Worm (Caenorhabditis elegans) whole organism, L4 larva: ENCODE results near the gene nhl-3.

ENCODE experiments used
- F26F4.8 ChIP-seq: fragments of 200-800 bp; sonication (Bioruptor generic); conservative IDR thresholded peaks from 2 replicates; pipeline ENCODE4 v1.3.6; 2022; ENCODE audit warnings: missing genetic modification characterization, missing compliant biosample characterization
- R02D3.7 ChIP-seq: fragments of 150-350 bp; sonication (generic microtip); optimal IDR thresholded peaks from 3 replicates; lab custom pipeline; 2014; ENCODE audit warnings: missing biosample characterization, missing genetic modification characterization
- Y105C5A.15 ChIP-seq: fragments of 200-800 bp; sonication (Bioruptor generic); IDR thresholded peaks from 2 replicates; pipeline ENCODE4 v1.3.6; 2022; ENCODE audit warnings: missing genetic modification characterization, missing compliant biosample characterization
- Y5F2A.4 ChIP-seq: fragments of 200-800 bp; sonication (Bioruptor generic); optimal IDR thresholded peaks from 2 replicates; lab custom pipeline; 2018; ENCODE audit warnings: mild to moderate bottlenecking, missing genetic modification characterization, missing compliant biosample characterization
- aha-1 ChIP-seq: fragments of 150-350 bp; peaks from one replicate; lab custom pipeline; 2014; ENCODE audit warnings: missing biosample characterization, missing genetic modification characterization
- ama-1 ChIP-seq: fragments of 150-350 bp; optimal IDR thresholded peaks from 2 replicates; lab custom pipeline; 2014; ENCODE audit warnings: inconsistent platforms, mixed read lengths
- attf-4 ChIP-seq: sonication (generic microtip); optimal IDR thresholded peaks from 3 replicates; lab custom pipeline; 2017; ENCODE audit warnings: missing biosample characterization, missing genetic modification characterization
- ceh-82 ChIP-seq: sonication (generic microtip); optimal IDR thresholded peaks from 2 replicates; lab custom pipeline; 2017; ENCODE audit warnings: missing biosample characterization, missing genetic modification characterization
- ces-1 ChIP-seq: fragments of 150-350 bp; sonication (generic microtip); optimal IDR thresholded peaks from 4 replicates; lab custom pipeline; 2014; ENCODE audit warnings: missing biosample characterization, missing genetic modification reagents, missing genetic modification characterization
- cey-2 ChIP-seq: sonication (generic microtip); optimal IDR thresholded peaks from 3 replicates; lab custom pipeline; 2017; ENCODE audit warnings: missing genetic modification characterization, mild to moderate bottlenecking, missing compliant biosample characterization, antibody characterized with exemption, borderline replicate concordance; ENCODE audit not compliant: insufficient read depth
- daf-12 ChIP-seq: fragments of 150-350 bp; optimal IDR thresholded peaks from 2 replicates; lab custom pipeline; 2014; ENCODE audit warnings: missing biosample characterization, missing genetic modification reagents, missing genetic modification characterization
- daf-16 ChIP-seq, 3 experiments: sonication (generic microtip); optimal IDR thresholded peaks; 2 replicates each; lab custom pipeline; 2016 to 2017; ENCODE audit warnings: missing genetic modification characterization in 3 of 3, missing genetic modification reagents in 3 of 3, mild to moderate bottlenecking in 2 of 3, missing compliant biosample characterization in 2 of 3, missing biosample characterization in 1 of 3, moderate library complexity in 1 of 3
- daf-8 ChIP-seq: fragments of 200-800 bp; sonication (Bioruptor generic); IDR thresholded peaks from 2 replicates; pipeline ENCODE4 v1.3.6; 2022; ENCODE audit warnings: missing genetic modification characterization, missing compliant biosample characterization
- dmd-6 ChIP-seq: fragments of 200-800 bp; sonication (Bioruptor generic); IDR thresholded peaks from 2 replicates; pipeline ENCODE4 v1.3.6; 2022; ENCODE audit warnings: missing genetic modification reagents, missing genetic modification characterization, missing compliant biosample characterization
- dmd-9 ChIP-seq: fragments of 200-800 bp; sonication (Bioruptor generic); IDR thresholded peaks from 2 replicates; pipeline ENCODE4 v1.3.6; 2022; ENCODE audit warnings: missing genetic modification reagents, missing genetic modification characterization, missing compliant biosample characterization
- dpl-1 ChIP-seq: fragments of 150-350 bp; optimal IDR thresholded peaks from 2 replicates; lab custom pipeline; 2014; ENCODE audit warnings: missing biosample characterization, missing genetic modification reagents, missing genetic modification characterization
- duxl-1 ChIP-seq: sonication (generic microtip); optimal IDR thresholded peaks from 2 replicates; lab custom pipeline; 2016; ENCODE audit warnings: mild to moderate bottlenecking, missing genetic modification characterization, moderate library complexity, missing compliant biosample characterization; ENCODE audit not compliant: poor library complexity
- dve-1 ChIP-seq: sonication (generic microtip); optimal IDR thresholded peaks from 2 replicates; lab custom pipeline; 2017; ENCODE audit warnings: antibody characterized with exemption, mild to moderate bottlenecking, missing genetic modification characterization, missing compliant biosample characterization; ENCODE audit not compliant: insufficient read depth
- egl-43 ChIP-seq: fragments of 200-800 bp; sonication (Bioruptor generic); IDR thresholded peaks from 2 replicates; pipeline ENCODE4 v1.3.6; 2022; ENCODE audit warnings: missing genetic modification reagents, missing genetic modification characterization, missing compliant biosample characterization
- fkh-10 ChIP-seq: fragments of 150-350 bp; optimal IDR thresholded peaks from 2 replicates; lab custom pipeline; 2014; ENCODE audit warnings: missing biosample characterization, missing genetic modification reagents, missing genetic modification characterization
- fos-1 ChIP-seq: fragments of 150-350 bp; optimal IDR thresholded peaks from 2 replicates; lab custom pipeline; 2014; ENCODE audit warnings: missing biosample characterization, missing genetic modification characterization
- gei-8 ChIP-seq: fragments of 200-800 bp; sonication (Bioruptor generic); optimal IDR thresholded peaks from 2 replicates; lab custom pipeline; 2018; ENCODE audit warnings: mild to moderate bottlenecking, missing genetic modification characterization, missing compliant biosample characterization
- hif-1 ChIP-seq, 2 experiments: sonication (generic microtip); optimal IDR thresholded peaks; 2 replicates each; lab custom pipeline; 2016 to 2017; ENCODE audit warnings: missing compliant biosample characterization in 2 of 2, missing genetic modification characterization in 2 of 2, missing genetic modification reagents in 2 of 2, missing genotype in 2 of 2, mild to moderate bottlenecking in 1 of 2
- lin-1 ChIP-seq: fragments of 200-800 bp; sonication (Bioruptor generic); IDR thresholded peaks from 2 replicates; pipeline ENCODE4 v1.3.6; 2022; ENCODE audit warnings: missing genetic modification reagents, missing genetic modification characterization, missing compliant biosample characterization
- lin-13 ChIP-seq: fragments of 150-350 bp; optimal IDR thresholded peaks from 2 replicates; lab custom pipeline; 2014; ENCODE audit warnings: missing biosample characterization, missing genetic modification reagents, missing genetic modification characterization
- lin-15B ChIP-seq: fragments of 150-350 bp; sonication (generic microtip); optimal IDR thresholded peaks from 3 replicates; lab custom pipeline; 2014; ENCODE audit warnings: missing biosample characterization, missing genetic modification characterization
- lin-29 ChIP-seq: fragments of 200-800 bp; sonication (Bioruptor generic); IDR thresholded peaks from 2 replicates; pipeline ENCODE4 v1.3.6; 2022; ENCODE audit warnings: missing genetic modification reagents, missing genetic modification characterization, missing compliant biosample characterization
- lin-39 ChIP-seq: fragments of 150-350 bp; optimal IDR thresholded peaks from 2 replicates; lab custom pipeline; 2014; ENCODE audit warnings: missing biosample characterization, missing genetic modification reagents, missing genetic modification characterization
- madf-9 ChIP-seq: fragments of 200-800 bp; sonication (Bioruptor generic); conservative IDR thresholded peaks from 2 replicates; pipeline ENCODE4 v1.3.6; 2022; ENCODE audit warnings: missing genetic modification reagents, missing genetic modification characterization, missing compliant biosample characterization
- mdl-1 ChIP-seq, 2 experiments: fragments of 150-350 bp in 1 of 2; sonication (generic microtip) in 1 of 2; optimal IDR thresholded peaks; 2 replicates each; lab custom pipeline; 2014 to 2017; ENCODE audit warnings: missing biosample characterization in 2 of 2, missing genetic modification characterization in 2 of 2
- mxl-2 ChIP-seq: fragments of 200-800 bp; sonication (Bioruptor generic); conservative IDR thresholded peaks from 2 replicates; pipeline ENCODE4 v1.3.6; 2022; ENCODE audit warnings: missing genetic modification reagents, missing genetic modification characterization, missing compliant biosample characterization
- nhr-10 ChIP-seq: fragments of 150-350 bp; optimal IDR thresholded peaks from 2 replicates; lab custom pipeline; 2014; ENCODE audit warnings: missing biosample characterization, missing genetic modification characterization
- nhr-11 ChIP-seq: fragments of 150-350 bp; optimal IDR thresholded peaks from 2 replicates; lab custom pipeline; 2014; ENCODE audit warnings: missing biosample characterization, missing genetic modification characterization
- nhr-111 ChIP-seq: fragments of 200-800 bp; sonication (Bioruptor generic); optimal IDR thresholded peaks from 2 replicates; lab custom pipeline; 2018; ENCODE audit warnings: mild to moderate bottlenecking, missing genetic modification characterization, missing compliant biosample characterization
- nhr-237 ChIP-seq: sonication (generic microtip); optimal IDR thresholded peaks from 2 replicates; lab custom pipeline; 2017; ENCODE audit warnings: missing biosample characterization, missing genetic modification characterization
- nhr-28 ChIP-seq: fragments of 150-350 bp; optimal IDR thresholded peaks from 2 replicates; lab custom pipeline; 2014; ENCODE audit warnings: missing biosample characterization, missing genetic modification characterization
- nhr-42 ChIP-seq: fragments of 200-800 bp; sonication (Bioruptor generic); IDR thresholded peaks from 2 replicates; pipeline ENCODE4 v1.3.6; 2022; ENCODE audit warnings: missing genetic modification characterization, missing compliant biosample characterization
- nhr-77 ChIP-seq: fragments of 150-350 bp; optimal IDR thresholded peaks from 2 replicates; lab custom pipeline; 2014; ENCODE audit warnings: missing biosample characterization, missing genetic modification characterization
- saeg-2 ChIP-seq: fragments of 200-800 bp; sonication (Bioruptor generic); IDR thresholded peaks from 2 replicates; pipeline ENCODE4 v1.3.6; 2022; ENCODE audit warnings: missing genetic modification reagents, missing genetic modification characterization, missing compliant biosample characterization
- skn-1 ChIP-seq: fragments of 150-350 bp; optimal IDR thresholded peaks from 2 replicates; lab custom pipeline; 2014; ENCODE audit warnings: missing biosample characterization, missing genetic modification characterization
- snpc-4 ChIP-seq: fragments of 150-350 bp; optimal IDR thresholded peaks from 2 replicates; lab custom pipeline; 2014; ENCODE audit warnings: missing biosample characterization, missing genetic modification characterization
- spr-1 ChIP-seq: sonication (generic microtip); optimal IDR thresholded peaks from 2 replicates; lab custom pipeline; 2016; ENCODE audit warnings: mild to moderate bottlenecking, missing genetic modification characterization, missing compliant biosample characterization
- spr-3 ChIP-seq: fragments of 200-800 bp; sonication (Bioruptor generic); optimal IDR thresholded peaks from 2 replicates; lab custom pipeline; 2018; ENCODE audit warnings: mild to moderate bottlenecking, missing genetic modification characterization, missing compliant biosample characterization
- tra-1 ChIP-seq: fragments of 200-800 bp; sonication (Bioruptor generic); IDR thresholded peaks from 2 replicates; pipeline ENCODE4 v1.3.6; 2022; ENCODE audit warnings: missing genetic modification reagents, missing genetic modification characterization, missing compliant biosample characterization
- zag-1 ChIP-seq: fragments of 150-350 bp; optimal IDR thresholded peaks from 2 replicates; lab custom pipeline; 2014; ENCODE audit warnings: missing biosample characterization, missing genetic modification characterization
- zfp-2 ChIP-seq: sonication (generic microtip); optimal IDR thresholded peaks from 2 replicates; lab custom pipeline; 2016; ENCODE audit warnings: mild to moderate bottlenecking, missing genetic modification characterization, missing compliant biosample characterization
- zfp-3 ChIP-seq: fragments of 200-800 bp; sonication (Bioruptor generic); conservative IDR thresholded peaks from 2 replicates; pipeline ENCODE4 v1.3.6; 2022; ENCODE audit warnings: missing genetic modification reagents, missing genetic modification characterization, missing compliant biosample characterization
- zip-2 ChIP-seq: fragments of 150-350 bp; optimal IDR thresholded peaks from 2 replicates; lab custom pipeline; 2014; ENCODE audit warnings: missing biosample characterization, missing genetic modification characterization
- ztf-11 ChIP-seq: fragments of 150-350 bp; optimal IDR thresholded peaks from 2 replicates; lab custom pipeline; 2014; ENCODE audit warnings: missing biosample characterization, missing genetic modification characterization

The nhl-3 gene

DNA sequence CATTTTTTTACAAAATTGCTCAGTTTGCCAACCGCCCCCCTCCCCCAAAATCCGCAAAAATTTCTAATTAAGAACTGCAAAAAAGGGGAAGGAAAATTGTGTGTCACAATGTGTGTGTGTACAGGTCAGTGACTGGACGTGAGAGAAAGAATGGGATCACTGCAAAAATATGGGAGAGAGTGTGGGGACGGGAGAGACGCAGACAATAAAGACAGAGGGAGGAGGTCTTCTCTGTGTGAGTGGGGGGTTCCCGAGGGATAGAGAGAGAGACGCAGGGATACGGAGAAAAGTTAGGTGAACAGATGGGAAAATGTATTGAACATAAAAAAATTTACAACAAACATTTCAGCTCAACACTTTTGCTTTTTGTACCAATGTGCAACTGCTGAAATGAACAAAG lies 24.0 kb upstream of the nhl-3 start (continued):
- TF ChIP-seq daf-12 (no peak), Y105C5A.15 (GFP tag; lab: Robert Waterston, UW) (no peak), Y5F2A.4 (GFP tag; lab: Kevin White, UChicago) (no peak), ztf-11 (tag; lab: Kevin White, UChicago) (no peak), fkh-10 (no peak), nhr-42 (GFP tag; lab: Robert Waterston, UW) (no peak), zfp-3 (GFP tag; lab: Robert Waterston, UW) (no peak), lin-1 (no peak), R02D3.7 (tag; lab: Kevin White, UChicago) (no peak), skn-1 (tag; lab: Kevin White, UChicago) (no peak), zag-1 (tag; lab: Kevin White, UChicago) (no peak), daf-16 (GFP tag; optimal IDR thresholded peaks at IDR 0.05; lab: Kevin White, UChicago) (peak in 1 of 2 experiments; percentile 42), daf-16 (tag; optimal IDR thresholded peaks at IDR 0.05; lab: Kevin White, UChicago) (no peak), attf-4 (tag; lab: Kevin White, UChicago) (no peak), mxl-2 (no peak), spr-3 (GFP tag; lab: Kevin White, UChicago) (no peak), dpl-1 (GFP tag; lab: Kevin White, UChicago) (peak; percentile 3), lin-15B (tag; lab: Kevin White, UChicago) (no peak), ceh-82 (tag; lab: Kevin White, UChicago) (no peak), ama-1 (lab: Kevin White, UChicago) (no peak), nhr-11 (tag; lab: Kevin White, UChicago) (no peak), zfp-2 (tag; lab: Kevin White, UChicago) (no peak), nhr-237 (no peak), madf-9 (GFP tag; lab: Robert Waterston, UW) (no peak), fos-1 (no peak), lin-39 (tag; lab: Kevin White, UChicago) (no peak), nhr-28 (tag; lab: Kevin White, UChicago) (peak; percentile 85), nhr-111 (GFP tag; lab: Kevin White, UChicago) (no peak), tra-1 (no peak), daf-8 (no peak), dve-1 (tag; lab: Kevin White, UChicago) (peak; percentile 40), lin-29 (GFP tag; lab: Robert Waterston, UW) (no peak), saeg-2 (no peak), lin-13 (no peak), ces-1 (no peak), egl-43 (GFP tag; lab: Robert Waterston, UW) (no peak), cey-2 (tag; lab: Kevin White, UChicago) (no peak), snpc-4 (no peak), dmd-9 (GFP tag; lab: Robert Waterston, UW) (no peak), dmd-6 (GFP tag; lab: Robert Waterston, UW) (no peak), nhr-77 (tag; lab: Kevin White, UChicago) (no peak), mdl-1 (tag; optimal IDR thresholded peaks at IDR 0.05; lab: Kevin White, UChicago) (peak in 1 of 2 experiments; percentile 17), gei-8 (GFP tag; lab: Kevin White, UChicago) (no peak), aha-1 (no peak), F26F4.8 (GFP tag; lab: Robert Waterston, UW) (no peak), duxl-1 (tag; lab: Kevin White, UChicago) (no peak), zip-2 (tag; lab: Kevin White, UChicago) (no peak), hif-1 (tag; optimal IDR thresholded peaks at IDR 0.05; lab: Kevin White, UChicago) (no peak), nhr-10 (no peak), spr-1 (tag; lab: Kevin White, UChicago) (no peak)
